Fruit fly (Drosophila melanogaster) whole organism, pupa: ENCODE results near the gene Dbct.

Experiments
- CG10348 ChIP-seq: fragments of 200-800 bp; sonication (Bioruptor generic); IDR thresholded peaks from 2 replicates; pipeline ENCODE4 v1.3.6; 2022; ENCODE audit warnings: missing biosample characterization, missing genetic modification characterization
- CG12605 ChIP-seq: fragments of 200-800 bp; sonication (Bioruptor generic); IDR thresholded peaks from 2 replicates; pipeline ENCODE4 v1.3.6; 2022; ENCODE audit warnings: missing biosample characterization, missing genetic modification characterization
- CG13204 ChIP-seq: fragments of 200-800 bp; sonication (Bioruptor generic); optimal IDR thresholded peaks from 2 replicates; lab custom pipeline; 2018; ENCODE audit warnings: missing biosample characterization, mild to moderate bottlenecking, missing genetic modification characterization, moderate library complexity
- CG14655 ChIP-seq: fragments of 200-800 bp; sonication (Bioruptor generic); optimal IDR thresholded peaks from 3 replicates; lab custom pipeline; 2017; ENCODE audit warnings: mild to moderate bottlenecking, missing biosample characterization, missing genetic modification reagents, missing genetic modification characterization
- CG15710 ChIP-seq: fragments of 200-800 bp; sonication (Bioruptor generic); optimal IDR thresholded peaks from 2 replicates; lab custom pipeline; 2018; ENCODE audit warnings: missing biosample characterization, mild to moderate bottlenecking, missing genetic modification characterization, moderate library complexity
- CG17806 ChIP-seq: fragments of 200-800 bp; sonication (Bioruptor generic); optimal IDR thresholded peaks from 2 replicates; lab custom pipeline; 2018; ENCODE audit warnings: missing biosample characterization, mild to moderate bottlenecking, missing genetic modification characterization, moderate library complexity
- CG32121 ChIP-seq: fragments of 200-800 bp; sonication (Bioruptor generic); IDR thresholded peaks from 2 replicates; pipeline ENCODE4 v1.3.6; 2022; ENCODE audit warnings: missing biosample characterization, missing genetic modification characterization
- CG34367 ChIP-seq: fragments of 200-800 bp; sonication (Bioruptor generic); optimal IDR thresholded peaks from 2 replicates; lab custom pipeline; 2018; ENCODE audit warnings: missing biosample characterization, mild to moderate bottlenecking, missing genetic modification characterization
- CG4496 ChIP-seq: fragments of 200-800 bp; sonication (Bioruptor generic); IDR thresholded peaks from 3 replicates; pipeline ENCODE4 v1.3.6; 2022; ENCODE audit warnings: missing biosample characterization, missing genetic modification characterization
- CG8159 ChIP-seq: fragments of 200-800 bp; sonication (Bioruptor generic); optimal IDR thresholded peaks from 3 replicates; lab custom pipeline; 2018; ENCODE audit warnings: missing biosample characterization, mild to moderate bottlenecking, missing genetic modification characterization, moderate library complexity
- CG8301 ChIP-seq: fragments of 200-800 bp; sonication (Bioruptor generic); optimal IDR thresholded peaks from 2 replicates; lab custom pipeline; 2018; ENCODE audit warnings: missing biosample characterization, mild to moderate bottlenecking, missing genetic modification characterization
- CG9948 ChIP-seq: fragments of 200-800 bp; sonication (Bioruptor generic); optimal IDR thresholded peaks from 2 replicates; lab custom pipeline; 2018; ENCODE audit warnings: missing biosample characterization, mild to moderate bottlenecking, missing genetic modification characterization, moderate library complexity
- D1 ChIP-seq: fragments of 200-800 bp; sonication (Bioruptor generic); optimal IDR thresholded peaks from 2 replicates; lab custom pipeline; 2018; ENCODE audit warnings: missing biosample characterization, mild to moderate bottlenecking, missing genetic modification characterization, moderate library complexity
- EcR ChIP-seq: fragments of 200-800 bp; sonication (Bioruptor generic); optimal IDR thresholded peaks from 3 replicates; lab custom pipeline; 2019; ENCODE audit warnings: missing biosample characterization, missing genetic modification characterization, mild to moderate bottlenecking, moderate library complexity, missing genetic modification reagents
- Ets98B ChIP-seq: fragments of 200-800 bp; sonication (Bioruptor generic); IDR thresholded peaks from 2 replicates; pipeline ENCODE4 v1.3.6; 2022; ENCODE audit warnings: missing biosample characterization, missing genetic modification characterization
- Pif1A ChIP-seq: fragments of 200-800 bp; sonication (Bioruptor generic); optimal IDR thresholded peaks from 3 replicates; lab custom pipeline; 2016; ENCODE audit warnings: missing biosample characterization, missing genetic modification characterization
- Pif1B ChIP-seq: fragments of 200-800 bp; sonication (Bioruptor generic); optimal IDR thresholded peaks from 3 replicates; lab custom pipeline; 2016; ENCODE audit warnings: missing biosample characterization, missing genetic modification characterization
- Snoo ChIP-seq: fragments of 200-800 bp; sonication (Bioruptor generic); optimal IDR thresholded peaks from 3 replicates; lab custom pipeline; 2017; ENCODE audit warnings: missing biosample characterization, mild to moderate bottlenecking, missing genetic modification characterization, inconsistent platforms
- fd96Ca ChIP-seq: fragments of 200-800 bp; sonication (Bioruptor generic); IDR thresholded peaks from 3 replicates; pipeline ENCODE4 v1.3.6; 2022; ENCODE audit warnings: missing biosample characterization, missing genetic modification characterization
- gl ChIP-seq: fragments of 200-800 bp; sonication (Bioruptor generic); optimal IDR thresholded peaks from 2 replicates; lab custom pipeline; 2018; ENCODE audit warnings: missing biosample characterization, mild to moderate bottlenecking, missing genetic modification characterization
- rn ChIP-seq: fragments of 200-800 bp; sonication (Bioruptor generic); IDR thresholded peaks from 2 replicates; pipeline ENCODE4 v1.3.6; 2022; ENCODE audit warnings: missing biosample characterization, missing genetic modification characterization

The Dbct gene

DNA sequence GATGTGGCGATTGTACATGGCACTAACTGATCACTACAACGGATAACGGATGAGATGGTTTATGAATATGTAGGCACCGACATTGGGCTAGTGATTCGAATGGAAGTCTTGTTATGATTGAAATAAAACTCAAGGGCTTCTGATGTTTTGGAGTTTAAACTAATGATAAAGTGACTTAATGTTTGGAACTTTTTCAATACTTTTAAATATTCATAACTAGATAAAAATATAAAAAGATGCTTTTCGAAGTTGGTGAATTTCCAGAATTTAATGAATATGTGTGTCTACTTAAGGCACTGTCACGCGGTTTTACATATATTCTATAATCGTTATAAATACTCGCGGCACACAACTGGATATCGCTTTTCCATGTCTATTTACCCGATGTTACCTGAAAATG is 10.0 kb downstream of the Dbct start, which contains the start of gene CG9072:
Gene CG9072 (minus strand): TSS at position 101 of the 400 bp plus-strand sequence.
- TF ChIP-seq CG4496 (GFP tag; lab: Robert Waterston, UW) = no peak
- no peak for TF ChIP-seq EcR (GFP tag; lab: Kevin White, UChicago)
- TF ChIP-seq Pif1A (GFP tag; lab: Kevin White, UChicago) = no peak
- TF ChIP-seq fd96Ca = no peak
- no peak for TF ChIP-seq D1
- no peak for TF ChIP-seq CG8301 (tag; lab: Kevin White, UChicago)
- TF ChIP-seq CG15710 (tag; lab: Kevin White, UChicago) = no peak
- no peak for TF ChIP-seq gl (tag; lab: Kevin White, UChicago)
- TF ChIP-seq rn = no peak
- no peak for TF ChIP-seq CG34367 (tag; lab: Kevin White, UChicago)
- no peak for TF ChIP-seq Pif1B (GFP tag; lab: Kevin White, UChicago)
- no peak for TF ChIP-seq Ets98B (GFP tag; lab: Robert Waterston, UW)
- TF ChIP-seq CG12605 (GFP tag; lab: Robert Waterston, UW) = no peak
- no peak for TF ChIP-seq CG13204 (GFP tag; lab: Kevin White, UChicago)
- no peak for TF ChIP-seq CG32121
- no peak for TF ChIP-seq CG14655 (GFP tag; lab: Kevin White, UChicago)
- TF ChIP-seq Snoo (tag; lab: Kevin White, UChicago) = no peak

DNA sequence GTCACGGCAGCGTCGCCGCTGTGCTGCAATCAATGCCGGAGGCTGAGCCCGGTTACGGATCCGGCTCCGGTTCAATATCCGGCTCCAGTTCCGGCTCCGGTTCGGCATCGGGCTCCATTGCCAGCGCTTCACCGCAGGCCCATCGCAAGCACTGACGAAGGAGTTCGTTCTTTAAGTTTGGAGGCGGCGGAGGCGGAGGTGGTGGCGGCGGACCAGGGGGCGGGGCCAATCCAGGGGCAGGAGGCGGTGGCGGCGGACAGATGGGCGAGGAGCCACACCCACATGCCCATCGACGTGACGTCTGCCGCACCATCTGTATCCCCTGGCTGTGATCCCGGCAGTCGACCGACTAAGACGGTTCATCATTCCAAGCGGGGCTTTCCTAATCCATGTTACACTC is 26.0 kb downstream of the Dbct start:
- TF ChIP-seq CG8159 (tag; lab: Kevin White, UChicago) (no peak), CG10348 (no peak), CG34367 (tag; lab: Kevin White, UChicago) (no peak), Pif1A (GFP tag; lab: Kevin White, UChicago) (no peak), CG15710 (tag; lab: Kevin White, UChicago) (no peak), rn (no peak), CG12605 (GFP tag; lab: Robert Waterston, UW) (no peak), CG8301 (tag; lab: Kevin White, UChicago) (no peak), D1 (no peak), Pif1B (GFP tag; lab: Kevin White, UChicago) (no peak), CG9948 (tag; lab: Kevin White, UChicago) (no peak), gl (tag; lab: Kevin White, UChicago) (no peak), Snoo (tag; lab: Kevin White, UChicago) (no peak), fd96Ca (no peak)

dm6 chrX:15116397-15116796 is 30.5 kb downstream of the Dbct start, which contains the start of gene Cyp4s3:
TSS of gene Cyp4s3 (minus strand) at chrX:15116542.
- TF ChIP-seq EcR (GFP tag; lab: Kevin White, UChicago) = no peak

DNA sequence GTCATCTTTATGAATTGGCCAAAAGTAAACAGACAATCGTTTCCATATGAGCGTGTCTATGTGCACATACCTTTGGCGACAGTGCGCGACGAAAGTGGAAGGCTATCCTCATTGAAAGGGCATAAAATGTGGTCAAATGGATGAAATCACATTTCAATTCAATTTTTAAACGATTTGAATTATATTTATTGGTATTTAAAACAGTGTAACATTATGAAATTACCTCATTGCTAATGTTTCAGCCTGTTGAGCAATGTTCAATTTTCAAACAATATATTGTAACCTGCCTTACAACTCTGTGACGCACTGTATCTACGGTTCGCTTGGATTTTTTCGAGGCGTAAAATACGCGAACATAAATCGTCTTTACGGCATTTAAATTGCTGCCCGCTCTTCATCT is 34.2 kb downstream of the Dbct start:
- 0 out of 2 replicates have a peak, but pooled peaks have one; percentile 19 for TF ChIP-seq CG12605 (GFP tag; lab: Robert Waterston, UW)
- TF ChIP-seq CG4496 (GFP tag; lab: Robert Waterston, UW) = peak; percentile 49; the same call in 2 of the 3 replicates
- TF ChIP-seq CG14655 (GFP tag; lab: Kevin White, UChicago) = peak; percentile 42
- TF ChIP-seq CG8301 (tag; lab: Kevin White, UChicago) = peak; percentile 34
- peak; percentile 22; the same call in 1 of the 2 replicates for TF ChIP-seq Ets98B (GFP tag; lab: Robert Waterston, UW)
- 0 out of 2 replicates have a peak, but pooled peaks have one; percentile 27 for TF ChIP-seq CG32121
- TF ChIP-seq CG8159 (tag; lab: Kevin White, UChicago) = no peak
- no peak for TF ChIP-seq Pif1A (GFP tag; lab: Kevin White, UChicago)
- no peak for TF ChIP-seq rn

DNA sequence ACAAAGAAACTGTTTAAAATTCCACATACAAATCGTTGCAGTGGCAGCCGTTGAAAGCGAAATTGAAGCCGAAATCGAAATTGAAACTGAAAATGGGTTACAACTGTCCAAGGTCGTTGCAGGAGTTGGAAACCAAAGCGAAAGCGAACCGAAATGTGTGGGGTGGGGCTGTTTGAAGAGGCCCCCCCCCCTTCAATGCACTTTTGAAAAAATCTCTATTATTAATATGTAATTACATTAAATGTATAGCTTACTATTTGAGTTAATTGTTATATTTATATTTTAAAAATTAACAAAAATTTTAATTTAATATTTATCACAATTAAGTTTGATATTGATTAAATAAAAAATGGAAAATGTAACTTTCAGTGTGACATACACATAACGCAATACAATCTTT is 35.8 kb downstream of the Dbct start:
- no peak for TF ChIP-seq CG13204 (GFP tag; lab: Kevin White, UChicago)
- no peak for TF ChIP-seq CG15710 (tag; lab: Kevin White, UChicago)
- no peak for TF ChIP-seq CG32121
- no peak for TF ChIP-seq D1
- no peak for TF ChIP-seq EcR (GFP tag; lab: Kevin White, UChicago)
- TF ChIP-seq CG9948 (tag; lab: Kevin White, UChicago) = no peak

- no peak for TF ChIP-seq Ets98B (GFP tag; lab: Robert Waterston, UW)
- peak; percentile 55 for TF ChIP-seq CG8301 (tag; lab: Kevin White, UChicago)
- peak; percentile 67 for TF ChIP-seq CG8159 (tag; lab: Kevin White, UChicago)
- peak; percentile 11 for TF ChIP-seq CG34367 (tag; lab: Kevin White, UChicago)
- peak; percentile 35 for TF ChIP-seq CG15710 (tag; lab: Kevin White, UChicago)
- TF ChIP-seq fd96Ca = no peak
- TF ChIP-seq rn = no peak
- TF ChIP-seq Pif1B (GFP tag; lab: Kevin White, UChicago) = no peak
- TF ChIP-seq Snoo (tag; lab: Kevin White, UChicago) = no peak
- TF ChIP-seq CG32121 = peak; percentile 27; the same call in 1 of the 2 replicates
- TF ChIP-seq Pif1A (GFP tag; lab: Kevin White, UChicago) = no peak
- TF ChIP-seq gl (tag; lab: Kevin White, UChicago) = no peak
- TF ChIP-seq CG4496 (GFP tag; lab: Robert Waterston, UW) = 0 out of 3 replicates have a peak, but pooled peaks have one; percentile 7
- no peak for TF ChIP-seq D1
- TF ChIP-seq EcR (GFP tag; lab: Kevin White, UChicago) = no peak
- TF ChIP-seq CG10348 = no peak; the same call in 1 of the 2 replicates
- no peak for TF ChIP-seq CG13204 (GFP tag; lab: Kevin White, UChicago)
- TF ChIP-seq CG17806 (tag; lab: Kevin White, UChicago) = peak; percentile 34
- TF ChIP-seq CG12605 (GFP tag; lab: Robert Waterston, UW) = no peak
- TF ChIP-seq CG14655 (GFP tag; lab: Kevin White, UChicago) = peak; percentile 77
- peak; percentile 73 for TF ChIP-seq CG9948 (tag; lab: Kevin White, UChicago)
Measured at dm6 chrX:15123418-15123994, 37.6 kb downstream of the Dbct start.
